Worm (Caenorhabditis elegans) whole organism, L2 larva: ENCODE data around the gene F38B7.10.

ENCODE experiments used
- C34F6.9 ChIP-seq: fragments of 150-350 bp; optimal IDR thresholded peaks from 2 replicates; lab custom pipeline; 2014; ENCODE audit warnings: missing biosample characterization, missing genetic modification characterization
- F13H6.1 ChIP-seq: sonication (generic microtip); optimal IDR thresholded peaks from 2 replicates; lab custom pipeline; 2016; ENCODE audit warnings: missing genetic modification characterization, missing compliant biosample characterization
- R02D3.7 ChIP-seq: fragments of 150-350 bp; optimal IDR thresholded peaks from 2 replicates; lab custom pipeline; 2014; ENCODE audit warnings: missing biosample characterization, missing genetic modification characterization
- ZK546.5 ChIP-seq: sonication (generic microtip); optimal IDR thresholded peaks from 2 replicates; lab custom pipeline; 2017; ENCODE audit warnings: missing biosample characterization, missing genetic modification characterization
- aly-2 ChIP-seq: fragments of 150-350 bp; optimal IDR thresholded peaks from 2 replicates; lab custom pipeline; 2014; ENCODE audit warnings: missing biosample characterization, missing genetic modification characterization
- ama-1 ChIP-seq: fragments of 150-350 bp; optimal IDR thresholded peaks from 2 replicates; lab custom pipeline; 2018; ENCODE audit warnings: inconsistent platforms
- blmp-1 ChIP-seq: sonication (generic microtip); optimal IDR thresholded peaks from 2 replicates; lab custom pipeline; 2017; ENCODE audit warnings: missing genetic modification characterization, mild to moderate bottlenecking, missing compliant biosample characterization, antibody characterized with exemption, moderate library complexity; ENCODE audit not compliant: insufficient read depth
- ceh-82 ChIP-seq: fragments of 150-350 bp; optimal IDR thresholded peaks from 2 replicates; lab custom pipeline; 2014; ENCODE audit warnings: missing biosample characterization, missing genetic modification characterization
- crh-2 ChIP-seq: sonication (generic microtip); optimal IDR thresholded peaks from 2 replicates; lab custom pipeline; 2017; ENCODE audit warnings: missing biosample characterization, missing genetic modification characterization
- egl-27 ChIP-seq: sonication (generic microtip); optimal IDR thresholded peaks from 3 replicates; lab custom pipeline; 2017; ENCODE audit warnings: missing biosample characterization, missing genetic modification reagents, missing genetic modification characterization
- elt-3 ChIP-seq: sonication (generic microtip); optimal IDR thresholded peaks from 2 replicates; lab custom pipeline; 2017; ENCODE audit warnings: missing biosample characterization, missing genetic modification characterization
- fos-1 ChIP-seq: fragments of 150-350 bp; optimal IDR thresholded peaks from 2 replicates; lab custom pipeline; 2014; ENCODE audit warnings: missing biosample characterization, missing genetic modification characterization
- gmeb-1 ChIP-seq: fragments of 150-350 bp; optimal IDR thresholded peaks from 2 replicates; lab custom pipeline; 2014; ENCODE audit warnings: missing biosample characterization, missing genetic modification characterization
- lin-11 ChIP-seq: fragments of 150-350 bp; sonication (generic microtip); optimal IDR thresholded peaks from 2 replicates; lab custom pipeline; 2014; ENCODE audit warnings: missing biosample characterization, missing genetic modification characterization, inconsistent platforms, mixed read lengths
- lin-13 ChIP-seq: fragments of 150-350 bp; optimal IDR thresholded peaks from 2 replicates; lab custom pipeline; 2014; ENCODE audit warnings: missing biosample characterization, missing genetic modification reagents, missing genetic modification characterization
- lin-39 ChIP-seq: fragments of 150-350 bp; optimal IDR thresholded peaks from 2 replicates; lab custom pipeline; 2014; ENCODE audit warnings: missing biosample characterization, missing genetic modification reagents, missing genetic modification characterization
- lsy-2 ChIP-seq, 2 experiments: fragments of 150-350 bp in 1 of 2; sonication (generic microtip) in 1 of 2; optimal IDR thresholded peaks; 2 replicates each; lab custom pipeline; 2014 to 2017; ENCODE audit warnings: missing biosample characterization in 2 of 2, missing genetic modification characterization in 2 of 2
- mab-5 ChIP-seq: fragments of 150-350 bp; optimal IDR thresholded peaks from 2 replicates; lab custom pipeline; 2014; ENCODE audit warnings: missing biosample characterization, missing genetic modification characterization
- mdl-1 ChIP-seq, 2 experiments: fragments of 150-350 bp in 1 of 2; sonication (generic microtip) in 1 of 2; optimal IDR thresholded peaks; 2 replicates each; lab custom pipeline; 2017; ENCODE audit warnings: missing biosample characterization in 2 of 2, missing genetic modification characterization in 2 of 2
- nhr-10 ChIP-seq: sonication (generic microtip); optimal IDR thresholded peaks from 2 replicates; lab custom pipeline; 2017; ENCODE audit warnings: missing biosample characterization, missing genetic modification characterization
- nhr-12 ChIP-seq: fragments of 150-350 bp; optimal IDR thresholded peaks from 2 replicates; lab custom pipeline; 2014; ENCODE audit warnings: missing biosample characterization, missing genetic modification characterization
- nhr-129 ChIP-seq: fragments of 150-350 bp; optimal IDR thresholded peaks from 2 replicates; lab custom pipeline; 2014; ENCODE audit warnings: missing biosample characterization, missing genetic modification characterization
- nhr-237 ChIP-seq: fragments of 150-350 bp; optimal IDR thresholded peaks from 2 replicates; lab custom pipeline; 2014; ENCODE audit warnings: missing biosample characterization, missing genetic modification characterization
- nhr-25 ChIP-seq: fragments of 150-350 bp; sonication (generic microtip); optimal IDR thresholded peaks from 3 replicates; lab custom pipeline; 2014; ENCODE audit warnings: missing biosample characterization, missing genetic modification characterization
- nhr-6 ChIP-seq: fragments of 150-350 bp; optimal IDR thresholded peaks from 2 replicates; lab custom pipeline; 2014; ENCODE audit warnings: missing biosample characterization, missing genetic modification characterization
- peb-1 ChIP-seq: fragments of 150-350 bp; optimal IDR thresholded peaks from 2 replicates; lab custom pipeline; 2014; ENCODE audit warnings: missing biosample characterization, missing genetic modification characterization
- sem-4 ChIP-seq: fragments of 150-350 bp; optimal IDR thresholded peaks from 2 replicates; lab custom pipeline; 2014; ENCODE audit warnings: missing biosample characterization, missing genetic modification reagents, missing genetic modification characterization
- skn-1 ChIP-seq: sonication (generic microtip); optimal IDR thresholded peaks from 2 replicates; lab custom pipeline; 2017; ENCODE audit warnings: missing biosample characterization, missing genetic modification characterization
- sma-3 ChIP-seq: sonication (generic microtip); optimal IDR thresholded peaks from 2 replicates; lab custom pipeline; 2016; ENCODE audit warnings: missing genetic modification reagents, missing genetic modification characterization, missing compliant biosample characterization
- sma-9 ChIP-seq, 2 experiments: fragments of 150-350 bp in 1 of 2; sonication (generic microtip) in 1 of 2; optimal IDR thresholded peaks; 2 replicates each; lab custom pipeline; 2014 to 2016; ENCODE audit warnings: missing genetic modification characterization in 2 of 2, mild to moderate bottlenecking in 1 of 2, missing biosample characterization in 1 of 2, missing compliant biosample characterization in 1 of 2, missing genetic modification reagents in 1 of 2, moderate library complexity in 1 of 2
- unc-39 ChIP-seq: fragments of 150-350 bp; optimal IDR thresholded peaks from 2 replicates; lab custom pipeline; 2014; ENCODE audit warnings: missing biosample characterization, missing genetic modification characterization
- unc-55 ChIP-seq: fragments of 150-350 bp; sonication (generic microtip); optimal IDR thresholded peaks from 3 replicates; lab custom pipeline; 2014; ENCODE audit warnings: missing biosample characterization, missing genetic modification reagents, missing genetic modification characterization
- unc-62 ChIP-seq: fragments of 150-350 bp; optimal IDR thresholded peaks from 2 replicates; lab custom pipeline; 2014; ENCODE audit warnings: missing biosample characterization, missing genetic modification reagents, missing genetic modification characterization
- zag-1 ChIP-seq: fragments of 150-350 bp; optimal IDR thresholded peaks from 2 replicates; lab custom pipeline; 2014; ENCODE audit warnings: missing biosample characterization, missing genetic modification characterization
- ztf-1 ChIP-seq: fragments of 200-800 bp; sonication (Bioruptor generic); conservative IDR thresholded peaks from 2 replicates; pipeline ENCODE4 v1.3.6; 2022; ENCODE audit warnings: missing genetic modification characterization, missing compliant biosample characterization
- ztf-11 ChIP-seq: sonication (generic microtip); optimal IDR thresholded peaks from 2 replicates; lab custom pipeline; 2017; ENCODE audit warnings: missing biosample characterization, missing genetic modification characterization

Gene F38B7.10

DNA sequence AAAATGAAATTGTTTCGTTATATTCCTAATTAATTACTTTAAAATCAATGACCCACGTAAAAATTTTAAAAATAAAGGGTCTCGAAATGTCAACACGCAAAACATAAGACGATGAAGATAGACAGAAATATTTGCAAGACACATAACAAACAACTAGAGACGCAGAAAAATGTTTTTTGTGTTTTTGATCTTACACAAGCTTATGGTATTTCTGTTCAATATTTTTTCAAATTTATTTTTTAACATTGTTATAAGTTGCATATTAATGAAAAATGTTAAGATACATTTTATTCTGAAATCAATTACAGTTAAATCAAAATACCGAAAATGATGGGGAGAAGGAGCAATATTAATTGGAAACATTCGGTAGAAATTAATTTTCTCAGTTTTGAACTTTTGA, 31.9 kb upstream of the F38B7.10 start, which contains the start of gene C55A6.3:
TSS of gene C55A6.3 (minus strand) at position 101 of the 400 bp plus-strand sequence.
- no peak for TF ChIP-seq crh-2 (tag; lab: Kevin White, UChicago)
- TF ChIP-seq sem-4, result no peak
- TF ChIP-seq aly-2 (tag; lab: Kevin White, UChicago), result no peak
- no peak for TF ChIP-seq sma-3 (GFP tag; lab: Kevin White, UChicago)
- no peak for TF ChIP-seq lin-13 (GFP tag; lab: Kevin White, UChicago)
- TF ChIP-seq fos-1 (tag; lab: Kevin White, UChicago), result no peak

DNA sequence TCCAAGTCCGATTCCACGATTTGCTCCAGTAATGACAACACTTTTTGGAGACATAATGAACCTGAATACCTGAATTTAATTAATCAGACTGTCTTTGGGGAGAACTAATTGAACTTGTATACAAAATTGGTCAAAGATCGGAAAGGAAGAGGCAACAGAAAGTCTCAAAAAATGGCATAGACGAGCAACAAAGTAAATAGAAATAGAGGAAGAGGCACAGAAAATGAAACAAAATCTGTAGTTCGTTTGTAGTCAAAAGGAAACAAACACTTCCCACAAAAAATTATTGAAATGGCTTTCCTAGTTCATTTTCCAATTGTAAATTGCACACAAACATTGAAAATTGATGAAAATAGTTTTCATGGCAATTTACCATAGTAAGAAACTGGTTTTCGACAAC, 30.6 kb upstream of the F38B7.10 start, which contains the start of gene C55A6.6:
TSS of gene C55A6.6 (minus strand) at position 61 of the 400 bp plus-strand sequence.
- TF ChIP-seq nhr-129 (tag; lab: Kevin White, UChicago) (no peak), C34F6.9 (tag; lab: Kevin White, UChicago) (no peak), fos-1 (tag; lab: Kevin White, UChicago) (no peak), ztf-1 (GFP tag; lab: Robert Waterston, UW) (no peak), unc-62 (no peak), nhr-6 (tag; lab: Kevin White, UChicago) (no peak), ama-1 (no peak), ztf-11 (tag; lab: Kevin White, UChicago) (no peak), nhr-10 (tag; lab: Kevin White, UChicago) (no peak), ceh-82 (tag; lab: Kevin White, UChicago) (no peak), zag-1 (tag; lab: Kevin White, UChicago) (no peak), aly-2 (tag; lab: Kevin White, UChicago) (no peak), lin-11 (no peak), peb-1 (tag; lab: Kevin White, UChicago) (no peak), lsy-2 (tag; optimal IDR thresholded peaks at IDR 0.05; lab: Kevin White, UChicago) (no peak), crh-2 (tag; lab: Kevin White, UChicago) (no peak), R02D3.7 (no peak)

DNA sequence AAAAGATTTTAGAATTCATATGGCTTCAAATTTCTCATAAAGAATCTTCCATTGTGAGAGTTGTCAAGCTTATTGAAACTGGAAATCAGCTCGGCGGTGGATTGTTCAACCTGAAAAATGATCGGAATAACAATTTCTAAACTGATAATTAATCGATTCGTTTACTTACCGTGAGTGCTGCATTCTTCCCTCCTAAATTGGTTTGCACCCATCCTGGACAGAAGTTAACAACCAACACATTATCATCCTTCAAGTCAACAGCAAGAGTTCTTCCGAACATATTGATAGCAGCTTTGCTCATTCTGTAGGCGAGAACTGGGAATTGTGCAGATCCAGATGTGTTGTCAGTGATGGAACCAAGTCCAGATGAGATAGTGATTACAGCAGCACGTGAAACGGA, 30.2 kb upstream of the F38B7.10 start:
- TF ChIP-seq mab-5 (tag; lab: Kevin White, UChicago) (no peak), F13H6.1 (tag; lab: Kevin White, UChicago) (no peak), ztf-11 (tag; lab: Kevin White, UChicago) (no peak), lin-39 (no peak), sma-9 (GFP tag; optimal IDR thresholded peaks at IDR 0.05; lab: Kevin White, UChicago) (no peak), sma-9 (tag; optimal IDR thresholded peaks at IDR 0.05; lab: Kevin White, UChicago) (no peak), lin-11 (no peak), nhr-25 (tag; lab: Kevin White, UChicago) (no peak), ama-1 (no peak), elt-3 (tag; lab: Kevin White, UChicago) (no peak), blmp-1 (tag; lab: Kevin White, UChicago) (no peak), mdl-1 (tag; optimal IDR thresholded peaks at IDR 0.05; lab: Kevin White, UChicago) (no peak), peb-1 (tag; lab: Kevin White, UChicago) (no peak), unc-55 (GFP tag; lab: Kevin White, UChicago) (no peak), gmeb-1 (tag; lab: Kevin White, UChicago) (no peak), egl-27 (no peak), C34F6.9 (tag; lab: Kevin White, UChicago) (no peak)

DNA sequence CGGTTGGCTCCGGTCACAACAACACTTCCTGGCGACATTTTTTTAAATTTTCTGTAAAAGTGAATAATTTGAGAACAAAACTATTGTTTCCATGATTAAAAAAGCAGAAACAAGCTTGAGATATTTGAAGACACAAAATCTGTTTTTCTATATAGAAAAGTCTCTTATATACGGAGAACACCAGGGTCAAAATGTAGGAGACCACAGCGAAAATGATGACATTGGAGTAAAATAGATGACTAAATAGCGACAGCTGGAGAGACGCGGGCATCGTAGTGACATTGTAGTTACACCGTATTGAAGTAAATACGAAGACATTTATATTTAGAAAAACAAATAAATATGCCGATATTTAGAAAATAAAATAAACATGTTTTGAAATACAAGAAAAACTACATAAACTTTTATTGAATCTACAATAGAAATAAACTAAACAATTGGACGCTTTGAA, 29.2 kb upstream of the F38B7.10 start, which contains the start of gene sdz-8:
TSS of gene sdz-8 (minus strand) at position 51 of the 451 bp plus-strand sequence.
- TF ChIP-seq ZK546.5 (tag; lab: Kevin White, UChicago), result no peak
- no peak for TF ChIP-seq sma-9 (GFP tag; optimal IDR thresholded peaks at IDR 0.05; lab: Kevin White, UChicago)
- TF ChIP-seq sma-9 (tag; optimal IDR thresholded peaks at IDR 0.05; lab: Kevin White, UChicago), result no peak
- no peak for TF ChIP-seq lin-11
- TF ChIP-seq lin-39, result no peak
- no peak for TF ChIP-seq ztf-1 (GFP tag; lab: Robert Waterston, UW)
- TF ChIP-seq aly-2 (tag; lab: Kevin White, UChicago), result no peak
- no peak for TF ChIP-seq egl-27
- TF ChIP-seq skn-1 (tag; lab: Kevin White, UChicago), result no peak
- TF ChIP-seq nhr-129 (tag; lab: Kevin White, UChicago), result no peak
- TF ChIP-seq ama-1, result no peak
- no peak for TF ChIP-seq sem-4
- no peak for TF ChIP-seq nhr-237
- no peak for TF ChIP-seq unc-39 (tag; lab: Kevin White, UChicago)
- no peak for TF ChIP-seq nhr-12 (tag; lab: Kevin White, UChicago)
